Worm (Caenorhabditis elegans): ENCODE data around the gene K09E4.4.

K09E4.4 gene

DNA sequence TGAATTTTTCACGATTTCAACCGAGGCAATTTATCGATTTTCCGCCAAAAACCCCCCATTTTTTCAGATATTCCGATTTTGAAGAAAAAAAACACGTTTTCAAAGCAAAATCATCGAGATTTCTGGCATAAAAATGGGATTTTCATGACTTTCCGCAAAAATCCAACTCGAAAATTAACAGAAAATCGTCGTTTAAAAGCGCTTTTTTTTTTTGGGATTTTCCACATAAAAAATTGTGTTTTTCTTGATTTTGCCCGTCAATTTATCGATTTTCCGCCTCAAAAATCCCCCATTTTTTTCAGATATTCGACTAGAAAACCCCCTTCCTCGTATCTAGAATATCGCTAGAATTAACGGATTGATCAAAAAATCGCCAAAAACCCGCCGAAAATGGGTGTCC, 53.4 kb downstream of the K09E4.4 start, which contains the start of gene xrn-1:
TSS of gene xrn-1 (plus strand) at position 301 of the 400 bp plus-strand sequence.
- TF ChIP-seq egl-27 (tag; optimal IDR thresholded peaks at IDR 0.05) (no peak), ceh-16 (tag; optimal IDR thresholded peaks at IDR 0.05) (no peak), aly-2 (tag; optimal IDR thresholded peaks at IDR 0.05) (no peak)

DNA sequence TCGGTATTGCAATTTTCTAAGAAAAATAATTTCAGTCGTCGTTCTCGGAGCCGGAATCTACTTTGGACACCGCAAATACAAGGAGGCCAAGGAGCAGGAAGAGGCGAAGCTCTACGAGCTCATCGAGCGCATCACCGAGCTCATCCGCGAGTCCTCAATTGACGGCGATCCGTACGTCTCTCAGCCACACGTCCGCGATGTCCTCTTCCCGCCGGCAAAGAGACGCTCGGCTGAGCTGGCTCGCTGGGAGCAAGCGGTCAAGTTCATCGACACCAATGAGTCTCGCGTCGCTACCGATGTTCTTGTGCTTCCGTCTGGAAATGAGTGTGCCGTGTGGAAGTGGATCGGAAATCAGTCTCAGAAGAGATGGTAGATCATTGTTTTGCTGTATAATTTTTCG, 56.5 kb downstream of the K09E4.4 start:
- TF ChIP-seq mml-1 (tag; optimal IDR thresholded peaks at IDR 0.05) = no peak
- TF ChIP-seq egl-5 (tag; optimal IDR thresholded peaks at IDR 0.05) = no peak
- no peak for TF ChIP-seq elt-3 (tag; optimal IDR thresholded peaks at IDR 0.05)
- TF ChIP-seq pqm-1 (tag; optimal IDR thresholded peaks at IDR 0.05) = no peak
- TF ChIP-seq nfya-1 (tag; optimal IDR thresholded peaks at IDR 0.05; ENCODE audit: insufficient read depth) = no peak
- TF ChIP-seq ztf-11 (tag; optimal IDR thresholded peaks at IDR 0.05) = no peak
- no peak for TF ChIP-seq lin-15B (tag; optimal IDR thresholded peaks at IDR 0.05)
- TF ChIP-seq snpc-4 (tag; optimal IDR thresholded peaks at IDR 0.05) = no peak
